Worm (Caenorhabditis elegans) whole organism, young adult: ENCODE measurements around the gene EGAP1.5.
A peak's percentile ranks its signal among the peaks of the same experiment; 100 is the strongest.

Experiments used
- B0019.2 ChIP-seq: fragments of 200-800 bp; sonication (Bioruptor generic); conservative IDR thresholded peaks from 2 replicates; pipeline ENCODE4 v1.3.6; 2022; ENCODE audit warnings: missing genetic modification reagents, missing genetic modification characterization, missing compliant biosample characterization
- C06A6.2 ChIP-seq: fragments of 200-800 bp; sonication (Bioruptor generic); conservative IDR thresholded peaks from 2 replicates; pipeline ENCODE4 v1.3.6; 2022; ENCODE audit warnings: missing genetic modification characterization, missing compliant biosample characterization
- F10E7.11 ChIP-seq: sonication (generic microtip); optimal IDR thresholded peaks from 2 replicates; lab custom pipeline; 2017; ENCODE audit warnings: mild to moderate bottlenecking, missing genetic modification characterization, moderate library complexity, missing compliant biosample characterization
- F37B4.10 ChIP-seq: fragments of 200-800 bp; sonication (Bioruptor generic); IDR thresholded peaks from 2 replicates; pipeline ENCODE4 v1.3.6; 2022; ENCODE audit warnings: missing genetic modification characterization, missing compliant biosample characterization
- F49E8.2 ChIP-seq: sonication (generic microtip); optimal IDR thresholded peaks from 3 replicates; lab custom pipeline; 2017; ENCODE audit warnings: missing genetic modification characterization, mild to moderate bottlenecking, missing compliant biosample characterization, antibody characterized with exemption, moderate library complexity; ENCODE audit not compliant: insufficient read depth
- F52B5.7 ChIP-seq: sonication (generic microtip); optimal IDR thresholded peaks from 2 replicates; lab custom pipeline; 2016; ENCODE audit warnings: mild to moderate bottlenecking, missing genetic modification characterization, missing compliant biosample characterization
- F57C9.4 ChIP-seq: sonication (generic microtip); optimal IDR thresholded peaks from 2 replicates; lab custom pipeline; 2017; ENCODE audit warnings: mild to moderate bottlenecking, missing genetic modification characterization, missing compliant biosample characterization
- K12H6.12 ChIP-seq: fragments of 200-800 bp; sonication (Bioruptor generic); optimal IDR thresholded peaks from 2 replicates; lab custom pipeline; 2018; ENCODE audit warnings: mild to moderate bottlenecking, missing genetic modification characterization, missing compliant biosample characterization
- T07F8.4 ChIP-seq: sonication (generic microtip); optimal IDR thresholded peaks from 2 replicates; lab custom pipeline; 2016; ENCODE audit warnings: mild to moderate bottlenecking, missing genetic modification characterization, moderate library complexity, missing compliant biosample characterization
- Y53G8AR.9 ChIP-seq: fragments of 200-800 bp; sonication (Bioruptor generic); conservative IDR thresholded peaks from 2 replicates; pipeline ENCODE4 v1.3.6; 2022; ENCODE audit warnings: missing genetic modification reagents, missing genetic modification characterization, missing compliant biosample characterization
- Y95B8A.8 ChIP-seq: fragments of 200-800 bp; sonication (Bioruptor generic); IDR thresholded peaks from 2 replicates; pipeline ENCODE4 v1.3.6; 2022; ENCODE audit warnings: missing genetic modification reagents, missing genetic modification characterization, missing compliant biosample characterization
- ZK185.1 ChIP-seq: sonication (generic microtip); optimal IDR thresholded peaks from 2 replicates; lab custom pipeline; 2016; ENCODE audit warnings: mild to moderate bottlenecking, missing genetic modification characterization, missing compliant biosample characterization; ENCODE audit not compliant: poor library complexity, severe bottlenecking
- ama-1 ChIP-seq, 3 experiments: fragments of 150-350 bp in 1 of 3; sonication (generic microtip) in 2 of 3; optimal IDR thresholded peaks; 2 replicates each; lab custom pipeline; 2014 to 2018; ENCODE audit warnings: missing biosample characterization in 2 of 3, missing genetic modification characterization in 2 of 3, missing genetic modification reagents in 2 of 3
- atf-7 ChIP-seq: sonication (generic microtip); optimal IDR thresholded peaks from 2 replicates; lab custom pipeline; 2017; ENCODE audit warnings: mild to moderate bottlenecking, missing genetic modification characterization, missing compliant biosample characterization
- cebp-1 ChIP-seq, 2 experiments: fragments of 200-800 bp in 1 of 2; sonication (Bioruptor generic) in 1 of 2; sonication (generic microtip) in 1 of 2; IDR thresholded peaks in 1 of 2; optimal IDR thresholded peaks in 1 of 2; 2 replicates each; pipeline versions ENCODE4 v1.3.6 to Lab custom; 2017 to 2022; ENCODE audit warnings: missing compliant biosample characterization in 2 of 2, missing genetic modification characterization in 2 of 2, mild to moderate bottlenecking in 1 of 2, missing genetic modification reagents in 1 of 2, moderate library complexity in 1 of 2
- ceh-100 ChIP-seq: fragments of 200-800 bp; sonication (Bioruptor generic); IDR thresholded peaks from 2 replicates; pipeline ENCODE4 v1.3.6; 2022; ENCODE audit warnings: missing genetic modification reagents, missing genetic modification characterization, missing compliant biosample characterization
- ceh-27 ChIP-seq: fragments of 200-800 bp; sonication (Bioruptor generic); optimal IDR thresholded peaks from 2 replicates; lab custom pipeline; 2018; ENCODE audit warnings: mild to moderate bottlenecking, missing genetic modification characterization, moderate library complexity, missing compliant biosample characterization
- die-1 ChIP-seq: sonication (generic microtip); optimal IDR thresholded peaks from 2 replicates; lab custom pipeline; 2016; ENCODE audit warnings: missing genotype, mild to moderate bottlenecking, missing genetic modification characterization, missing compliant biosample characterization
- dox-1 ChIP-seq: fragments of 200-800 bp; sonication (Bioruptor generic); IDR thresholded peaks from 2 replicates; pipeline ENCODE4 v1.3.6; 2022; ENCODE audit warnings: missing genetic modification reagents, missing genetic modification characterization, missing compliant biosample characterization
- efl-1 ChIP-seq: fragments of 150-350 bp; optimal IDR thresholded peaks from 2 replicates; lab custom pipeline; 2014; ENCODE audit warnings: missing biosample characterization, missing genetic modification reagents, missing genetic modification characterization
- egl-44 ChIP-seq: fragments of 200-800 bp; sonication (Bioruptor generic); IDR thresholded peaks from 2 replicates; pipeline ENCODE4 v1.3.6; 2022; ENCODE audit warnings: missing genetic modification reagents, missing genetic modification characterization, missing compliant biosample characterization
- egrh-3 ChIP-seq: fragments of 200-800 bp; sonication (Bioruptor generic); IDR thresholded peaks from 2 replicates; pipeline ENCODE4 v1.3.6; 2022; ENCODE audit warnings: missing genetic modification reagents, missing genetic modification characterization, missing compliant biosample characterization
- gei-17 ChIP-seq: fragments of 200-800 bp; sonication (Bioruptor generic); optimal IDR thresholded peaks from 2 replicates; lab custom pipeline; 2018; ENCODE audit warnings: mild to moderate bottlenecking, missing genetic modification characterization, missing compliant biosample characterization
- hsf-1 ChIP-seq: fragments of 200-800 bp; sonication (Bioruptor generic); IDR thresholded peaks from 2 replicates; pipeline ENCODE4 v1.3.6; 2022; ENCODE audit warnings: missing genetic modification reagents, missing genetic modification characterization, missing compliant biosample characterization
- lin-40 ChIP-seq: sonication (generic microtip); optimal IDR thresholded peaks from 2 replicates; lab custom pipeline; 2016; ENCODE audit warnings: missing genetic modification characterization, mild to moderate bottlenecking, missing compliant biosample characterization, missing genotype, missing genetic modification reagents
- lsl-1 ChIP-seq: fragments of 200-800 bp; sonication (Bioruptor generic); optimal IDR thresholded peaks from 2 replicates; lab custom pipeline; 2018; ENCODE audit warnings: mild to moderate bottlenecking, missing genetic modification characterization, moderate library complexity, missing compliant biosample characterization
- madf-8 ChIP-seq: fragments of 200-800 bp; sonication (Bioruptor generic); conservative IDR thresholded peaks from 2 replicates; pipeline ENCODE4 v1.3.6; 2022; ENCODE audit warnings: missing genetic modification reagents, missing genetic modification characterization, missing compliant biosample characterization
- mel-28 ChIP-seq: sonication (generic microtip); optimal IDR thresholded peaks from 2 replicates; lab custom pipeline; 2016; ENCODE audit warnings: borderline replicate concordance, mild to moderate bottlenecking, missing genetic modification characterization, missing compliant biosample characterization
- mes-4 ChIP-seq: sonication (generic microtip); optimal IDR thresholded peaks from 2 replicates; lab custom pipeline; 2016; ENCODE audit warnings: missing genotype, missing genetic modification characterization, missing compliant biosample characterization
- nhr-27 ChIP-seq: fragments of 200-800 bp; sonication (Bioruptor generic); optimal IDR thresholded peaks from 2 replicates; lab custom pipeline; 2018; ENCODE audit warnings: mild to moderate bottlenecking, missing genetic modification characterization, moderate library complexity, missing compliant biosample characterization
- nhr-80 ChIP-seq: sonication (generic microtip); optimal IDR thresholded peaks from 2 replicates; lab custom pipeline; 2016; ENCODE audit warnings: missing genetic modification characterization, missing compliant biosample characterization
- rcor-1 ChIP-seq: fragments of 200-800 bp; sonication (Bioruptor generic); IDR thresholded peaks from 2 replicates; pipeline ENCODE4 v1.3.6; 2022; ENCODE audit warnings: missing genetic modification reagents, missing genetic modification characterization, missing compliant biosample characterization
- rec-8 ChIP-seq, 2 experiments: sonication (generic microtip); optimal IDR thresholded peaks; 2 replicates each; lab custom pipeline; 2016; ENCODE audit warnings: mild to moderate bottlenecking in 2 of 2, missing genetic modification characterization in 2 of 2, missing genetic modification reagents in 2 of 2, missing genotype in 2 of 2, missing biosample characterization in 1 of 2, missing compliant biosample characterization in 1 of 2, moderate library complexity in 1 of 2
- tlf-1 ChIP-seq: fragments of 200-800 bp; sonication (Bioruptor generic); optimal IDR thresholded peaks from 2 replicates; lab custom pipeline; 2018; ENCODE audit warnings: mild to moderate bottlenecking, missing genetic modification characterization, missing compliant biosample characterization
- unc-62 ChIP-seq: fragments of 150-350 bp; optimal IDR thresholded peaks from 2 replicates; lab custom pipeline; 2014; ENCODE audit warnings: missing biosample characterization, missing genetic modification reagents, missing genetic modification characterization
- xnd-1 ChIP-seq: sonication (generic microtip); optimal IDR thresholded peaks from 2 replicates; lab custom pipeline; 2016; ENCODE audit warnings: missing genotype, missing genetic modification reagents, missing genetic modification characterization, missing compliant biosample characterization
- zfh-2 ChIP-seq: fragments of 200-800 bp; sonication (Bioruptor generic); conservative IDR thresholded peaks from 2 replicates; pipeline ENCODE4 v1.3.6; 2022; ENCODE audit warnings: missing genetic modification reagents, missing genetic modification characterization, missing compliant biosample characterization
- ztf-18 ChIP-seq: sonication (generic microtip); optimal IDR thresholded peaks from 2 replicates; lab custom pipeline; 2016; ENCODE audit warnings: missing genotype, mild to moderate bottlenecking, missing genetic modification characterization, missing compliant biosample characterization
- ztf-25 ChIP-seq: fragments of 200-800 bp; sonication (Bioruptor generic); IDR thresholded peaks from 2 replicates; pipeline ENCODE4 v1.3.6; 2022; ENCODE audit warnings: missing genetic modification reagents, missing genetic modification characterization, missing compliant biosample characterization
- ztf-3 ChIP-seq: fragments of 200-800 bp; sonication (Bioruptor generic); optimal IDR thresholded peaks from 2 replicates; lab custom pipeline; 2018; ENCODE audit warnings: mild to moderate bottlenecking, missing genetic modification characterization, missing compliant biosample characterization

EGAP1.5 gene

ce11 chrIII:5938790-5939452 is 7.4 kb downstream of the EGAP1.5 start (continued):
- TF ChIP-seq mel-28 = no peak
- TF ChIP-seq tlf-1 (GFP tag; lab: Kevin White, UChicago) = peak; percentile 70
- TF ChIP-seq B0019.2 (GFP tag; lab: Robert Waterston, UW) = peak; percentile 74
- TF ChIP-seq Y95B8A.8 (GFP tag; lab: Robert Waterston, UW) = peak; percentile 89
- TF ChIP-seq F37B4.10 (GFP tag; lab: Robert Waterston, UW) = no peak
- TF ChIP-seq mes-4 (tag; lab: Kevin White, UChicago) = no peak
- TF ChIP-seq atf-7 (tag; lab: Kevin White, UChicago) = no peak
- TF ChIP-seq C06A6.2 (GFP tag; lab: Robert Waterston, UW) = no peak
- no peak for TF ChIP-seq ztf-3
- TF ChIP-seq unc-62 = peak; percentile 87
- TF ChIP-seq efl-1 (GFP tag; lab: Kevin White, UChicago) = peak; percentile 93

ce11 chrIII:5939453-5940296 is 8.2 kb downstream of the EGAP1.5 start, which contains the start of gene ubq-1:
TSS of gene ubq-1 (plus strand) at chrIII:5940254.
- no peak for TF ChIP-seq gei-17 (GFP tag; lab: Kevin White, UChicago)
- no peak for TF ChIP-seq F10E7.11 (tag; lab: Kevin White, UChicago)
- peak; percentile 44; the same call in 1 of the 2 replicates for TF ChIP-seq egrh-3 (GFP tag; lab: Robert Waterston, UW)
- TF ChIP-seq dox-1 (GFP tag; lab: Robert Waterston, UW) = 0 out of 2 replicates have a peak, but pooled peaks have one; percentile 6
- peak; percentile 88 for TF ChIP-seq cebp-1 (GFP tag; IDR thresholded peaks at IDR 0.05; lab: Robert Waterston, UW)
- peak; percentile 95 for TF ChIP-seq cebp-1 (tag; optimal IDR thresholded peaks at IDR 0.05; lab: Kevin White, UChicago)
- no peak for TF ChIP-seq ama-1 (optimal IDR thresholded peaks at IDR 0.05; lab: Kevin White, UChicago)
- peak in 1 of 2 experiments; percentile 2 for TF ChIP-seq ama-1 (GFP tag; optimal IDR thresholded peaks at IDR 0.05; lab: Kevin White, UChicago)
- TF ChIP-seq Y53G8AR.9 (GFP tag; lab: Robert Waterston, UW) = 0 out of 2 replicates have a peak, but pooled peaks have one; percentile 8
- peak; percentile 60 for TF ChIP-seq ZK185.1 (tag; lab: Kevin White, UChicago)
- peak; percentile 27 for TF ChIP-seq lsl-1 (GFP tag; lab: Kevin White, UChicago)
- TF ChIP-seq B0019.2 (GFP tag; lab: Robert Waterston, UW) = no peak
- TF ChIP-seq ceh-100 (GFP tag; lab: Robert Waterston, UW) = no peak
- no peak for TF ChIP-seq nhr-80 (tag; lab: Kevin White, UChicago)
- no peak for TF ChIP-seq ceh-27
- peak; percentile 9 for TF ChIP-seq mel-28
- TF ChIP-seq hsf-1 (GFP tag; lab: Robert Waterston, UW) = peak; percentile 48; the same call in 1 of the 2 replicates

- TF ChIP-seq F52B5.7 = peak; percentile 30
- TF ChIP-seq ZK185.1 (tag; lab: Kevin White, UChicago) = no peak
- TF ChIP-seq ztf-18 (tag; lab: Kevin White, UChicago) = peak; percentile 10
- TF ChIP-seq madf-8 (GFP tag; lab: Robert Waterston, UW) = no peak
- peak; percentile 67 for TF ChIP-seq atf-7 (tag; lab: Kevin White, UChicago)
- TF ChIP-seq K12H6.12 (tag; lab: Kevin White, UChicago) = peak; percentile 41
- no peak for TF ChIP-seq xnd-1 (tag; lab: Kevin White, UChicago)
- TF ChIP-seq F49E8.2 = no peak
- TF ChIP-seq rcor-1 (GFP tag; lab: Robert Waterston, UW) = peak; percentile 58; the same call in 1 of the 2 replicates
- TF ChIP-seq tlf-1 (GFP tag; lab: Kevin White, UChicago) = peak; percentile 47
- TF ChIP-seq F10E7.11 (tag; lab: Kevin White, UChicago) = no peak
- TF ChIP-seq zfh-2 (GFP tag; lab: Robert Waterston, UW) = 0 out of 2 replicates have a peak, but pooled peaks have one; percentile 6
- no peak for TF ChIP-seq F57C9.4
- peak; percentile 57; the same call in 1 of the 2 replicates for TF ChIP-seq egl-44 (GFP tag; lab: Robert Waterston, UW)
- TF ChIP-seq rec-8 (tag; optimal IDR thresholded peaks at IDR 0.05; lab: Kevin White, UChicago) = no peak
- no peak for TF ChIP-seq ztf-25 (GFP tag; lab: Robert Waterston, UW)
- TF ChIP-seq nhr-80 (tag; lab: Kevin White, UChicago) = peak; percentile 58
- TF ChIP-seq T07F8.4 (tag; lab: Kevin White, UChicago) = peak; percentile 13
- TF ChIP-seq lin-40 (tag; lab: Kevin White, UChicago) = peak; percentile 45
- TF ChIP-seq nhr-27 (tag; lab: Kevin White, UChicago) = peak; percentile 62
- TF ChIP-seq die-1 (tag; lab: Kevin White, UChicago) = peak; percentile 59
Measured at ce11 chrIII:5940525-5940974, 9.0 kb downstream of the EGAP1.5 start.
